Fruit fly (Drosophila melanogaster): ENCODE data around the gene CAH5.

Gene CAH5

DNA sequence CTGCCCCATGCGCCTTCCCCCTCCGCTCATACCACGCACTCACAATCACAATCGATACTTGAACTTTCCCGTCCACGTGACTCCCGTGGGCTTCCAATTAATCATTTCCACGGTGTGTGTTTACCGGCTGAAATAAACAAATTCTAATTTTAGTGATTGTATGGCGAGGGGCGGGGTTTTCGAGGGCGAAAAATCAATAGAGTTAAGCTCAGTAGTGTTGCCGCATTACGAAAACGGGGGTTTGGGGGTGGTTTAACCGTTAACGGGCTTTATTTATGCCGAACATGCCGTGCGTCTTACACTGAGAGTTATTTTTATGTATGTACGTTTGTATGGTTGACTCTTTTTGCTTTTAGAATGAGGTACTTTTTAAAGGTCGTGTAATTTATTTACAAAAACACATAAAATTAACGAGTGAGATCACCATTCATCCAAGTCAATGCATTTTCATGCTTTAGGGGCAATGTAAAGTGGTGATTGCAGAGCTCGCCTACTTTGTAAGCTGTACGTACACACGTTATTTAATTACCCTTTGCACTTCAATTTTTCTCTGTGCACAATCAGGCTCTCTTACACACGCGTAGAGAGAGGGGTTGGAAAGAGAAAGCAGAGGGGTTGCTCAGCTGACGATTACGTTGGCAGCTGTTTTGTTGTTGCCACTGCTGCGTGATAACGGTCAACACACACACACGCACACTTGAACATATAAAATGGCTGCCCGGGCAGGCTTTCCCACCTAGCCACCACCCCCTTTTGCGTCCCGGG is 40.1 kb upstream of the CAH5 start (continued):
- TF ChIP-seq CG32532 (GFP tag; IDR thresholded peaks at IDR 0.05) (no peak), MBD-R2 (GFP tag; IDR thresholded peaks at IDR 0.05) (no peak), NK7.1 (GFP tag; optimal IDR thresholded peaks at IDR 0.05) (peak; percentile 74), Xrp1 (GFP tag; IDR thresholded peaks at IDR 0.05) (no peak), E2f2 (GFP tag; IDR thresholded peaks at IDR 0.05) (no peak), E2f1 (GFP tag; IDR thresholded peaks at IDR 0.05) (no peak), CG11560 (tag; IDR thresholded peaks at IDR 0.05) (no peak), NFAT (GFP tag; IDR thresholded peaks at IDR 0.05) (no peak), CG2199 (GFP tag; IDR thresholded peaks at IDR 0.05) (no peak), CG10565 (GFP tag; optimal IDR thresholded peaks at IDR 0.05) (no peak), yki (optimal IDR thresholded peaks at IDR 0.05) (no peak), CG17802 (tag; optimal IDR thresholded peaks at IDR 0.05) (no peak), sens (GFP tag) (peak; percentile 97), Xbp1 (GFP tag; optimal IDR thresholded peaks at IDR 0.05) (peak; percentile 85), br (optimal IDR thresholded peaks at IDR 0.05) (no peak), CG1603 (tag; optimal IDR thresholded peaks at IDR 0.05) (peak; percentile 84), zf30C (GFP tag; optimal IDR thresholded peaks at IDR 0.05) (peak; percentile 98), tna (GFP tag; IDR thresholded peaks at IDR 0.05; ENCODE audit: partially characterized antibody) (no peak), Antp (GFP tag; optimal IDR thresholded peaks at IDR 0.05) (peak; percentile 89), BtbVII (GFP tag; optimal IDR thresholded peaks at IDR 0.05) (peak; percentile 70), CG8388 (GFP tag; optimal IDR thresholded peaks at IDR 0.05) (peak; percentile 82), CG13287 (GFP tag; IDR thresholded peaks at IDR 0.05; ENCODE audit: partially characterized antibody) (no peak), CG1529 (GFP tag; optimal IDR thresholded peaks at IDR 0.05) (peak; percentile 68), sd (tag; optimal IDR thresholded peaks at IDR 0.05) (peak; percentile 48), Hand (GFP tag; optimal IDR thresholded peaks at IDR 0.05) (peak; percentile 84), gro (GFP tag; optimal IDR thresholded peaks at IDR 0.05) (peak; percentile 69), bab2 (GFP tag; optimal IDR thresholded peaks at IDR 0.05) (peak; percentile 89), Ravus (GFP tag; IDR thresholded peaks at IDR 0.05) (no peak), CG31441 (GFP tag; IDR thresholded peaks at IDR 0.05) (no peak), CG14710 (tag; optimal IDR thresholded peaks at IDR 0.05) (peak; percentile 75), Camta (GFP tag; optimal IDR thresholded peaks at IDR 0.05) (peak; percentile 86), Adf1 (GFP tag; IDR thresholded peaks at IDR 0.05) (no peak), eve (GFP tag; optimal IDR thresholded peaks at IDR 0.05) (peak in 1 of 2 experiments; percentile 26), tup (GFP tag; optimal IDR thresholded peaks at IDR 0.05) (peak; percentile 50), CG7357 (GFP tag; IDR thresholded peaks at IDR 0.05) (peak; percentile 76; the same call in 2 of the 3 replicates), H2.0 (GFP tag; IDR thresholded peaks at IDR 0.05) (no peak), Myb (GFP tag; optimal IDR thresholded peaks at IDR 0.05) (peak; percentile 76), p53 (GFP tag; optimal IDR thresholded peaks at IDR 0.05) (peak; percentile 37), CG4282 (GFP tag; optimal IDR thresholded peaks at IDR 0.05) (peak; percentile 44), otp (GFP tag; IDR thresholded peaks at IDR 0.05) (no peak), ewg (GFP tag; optimal IDR thresholded peaks at IDR 0.05) (peak; percentile 85), Ptx1 (GFP tag; IDR thresholded peaks at IDR 0.05) (no peak), CG11247 (GFP tag; IDR thresholded peaks at IDR 0.05) (no peak), CG30403 (GFP tag; optimal IDR thresholded peaks at IDR 0.05) (peak; percentile 91), CG1233 (GFP tag; optimal IDR thresholded peaks at IDR 0.05) (peak; percentile 76), tgo (GFP tag; IDR thresholded peaks at IDR 0.05) (no peak), chif (GFP tag; optimal IDR thresholded peaks at IDR 0.05) (peak; percentile 67 to 87), Drgx (GFP tag; IDR thresholded peaks at IDR 0.05) (no peak), CG8944 (GFP tag; optimal IDR thresholded peaks at IDR 0.05) (peak; percentile 68), grau (tag; optimal IDR thresholded peaks at IDR 0.05) (peak; percentile 89), CG12219 (GFP tag; optimal IDR thresholded peaks at IDR 0.05) (peak; percentile 89), CG34376 (GFP tag; optimal IDR thresholded peaks at IDR 0.05) (peak; percentile 88)
